Worm (Caenorhabditis elegans) whole organism, L4 larva: ENCODE data around the gene C50C3.5.

Experiments used
- D1046.2 ChIP-seq: fragments of 200-800 bp; sonication (Bioruptor generic); IDR thresholded peaks from 2 replicates; pipeline ENCODE4 v1.3.6; 2022; ENCODE audit warnings: missing genetic modification characterization, missing compliant biosample characterization
- F37D6.2 ChIP-seq: sonication (generic microtip); optimal IDR thresholded peaks from 2 replicates; lab custom pipeline; 2016; ENCODE audit warnings: mild to moderate bottlenecking, missing genetic modification characterization, missing compliant biosample characterization
- F49E8.2 ChIP-seq: sonication (generic microtip); optimal IDR thresholded peaks from 2 replicates; lab custom pipeline; 2016; ENCODE audit warnings: missing compliant biosample characterization, mild to moderate bottlenecking, missing genetic modification characterization, borderline replicate concordance
- T20F7.1 ChIP-seq: fragments of 200-800 bp; sonication (Bioruptor generic); optimal IDR thresholded peaks from 2 replicates; lab custom pipeline; 2018; ENCODE audit warnings: mild to moderate bottlenecking, missing genetic modification characterization, missing compliant biosample characterization
- Y48G9A.11 ChIP-seq: fragments of 200-800 bp; sonication (Bioruptor generic); IDR thresholded peaks from 2 replicates; pipeline ENCODE4 v1.3.6; 2022; ENCODE audit warnings: missing genetic modification reagents, missing genetic modification characterization, missing compliant biosample characterization
- ZK337.2 ChIP-seq: fragments of 200-800 bp; sonication (Bioruptor generic); IDR thresholded peaks from 2 replicates; pipeline ENCODE4 v1.3.6; 2022; ENCODE audit warnings: missing genetic modification reagents, missing genetic modification characterization, missing compliant biosample characterization
- ZK546.5 ChIP-seq, 2 experiments: sonication (generic microtip); optimal IDR thresholded peaks; 2 replicates each; lab custom pipeline; 2017; ENCODE audit warnings: missing biosample characterization in 2 of 2, missing genetic modification characterization in 2 of 2
- aly-2 ChIP-seq: sonication (generic microtip); optimal IDR thresholded peaks from 2 replicates; lab custom pipeline; 2018; ENCODE audit warnings: missing biosample characterization, missing genetic modification characterization
- ceh-44 ChIP-seq: fragments of 200-800 bp; sonication (Bioruptor generic); IDR thresholded peaks from 2 replicates; pipeline ENCODE4 v1.3.6; 2022; ENCODE audit warnings: missing genetic modification reagents, missing genetic modification characterization, missing compliant biosample characterization
- ces-1 ChIP-seq: fragments of 150-350 bp; sonication (generic microtip); optimal IDR thresholded peaks from 4 replicates; lab custom pipeline; 2014; ENCODE audit warnings: missing biosample characterization, missing genetic modification reagents, missing genetic modification characterization
- daf-12 ChIP-seq: fragments of 150-350 bp; optimal IDR thresholded peaks from 2 replicates; lab custom pipeline; 2014; ENCODE audit warnings: missing biosample characterization, missing genetic modification reagents, missing genetic modification characterization
- daf-16 ChIP-seq, 3 experiments: sonication (generic microtip); optimal IDR thresholded peaks; 2 replicates each; lab custom pipeline; 2016 to 2017; ENCODE audit warnings: missing genetic modification characterization in 3 of 3, missing genetic modification reagents in 3 of 3, mild to moderate bottlenecking in 2 of 3, missing compliant biosample characterization in 2 of 3, missing biosample characterization in 1 of 3, moderate library complexity in 1 of 3
- daf-19 ChIP-seq: fragments of 200-800 bp; sonication (Bioruptor generic); conservative IDR thresholded peaks from 2 replicates; pipeline ENCODE4 v1.3.6; 2022; ENCODE audit warnings: missing genetic modification characterization, missing compliant biosample characterization
- dmd-8 ChIP-seq: fragments of 200-800 bp; sonication (Bioruptor generic); IDR thresholded peaks from 2 replicates; pipeline ENCODE4 v1.3.6; 2022; ENCODE audit warnings: missing genetic modification characterization, missing compliant biosample characterization
- dpl-1 ChIP-seq: fragments of 150-350 bp; optimal IDR thresholded peaks from 2 replicates; lab custom pipeline; 2014; ENCODE audit warnings: missing biosample characterization, missing genetic modification reagents, missing genetic modification characterization
- fkh-10 ChIP-seq: fragments of 150-350 bp; optimal IDR thresholded peaks from 2 replicates; lab custom pipeline; 2014; ENCODE audit warnings: missing biosample characterization, missing genetic modification reagents, missing genetic modification characterization
- hlh-11 ChIP-seq: fragments of 200-800 bp; sonication (Bioruptor generic); optimal IDR thresholded peaks from 2 replicates; lab custom pipeline; 2018; ENCODE audit warnings: mild to moderate bottlenecking, missing genetic modification characterization, missing compliant biosample characterization
- hmg-1.1 ChIP-seq: fragments of 200-800 bp; sonication (Bioruptor generic); IDR thresholded peaks from 2 replicates; pipeline ENCODE4 v1.3.6; 2022; ENCODE audit warnings: missing genetic modification reagents, missing genetic modification characterization, missing compliant biosample characterization
- lin-1 ChIP-seq: fragments of 200-800 bp; sonication (Bioruptor generic); IDR thresholded peaks from 2 replicates; pipeline ENCODE4 v1.3.6; 2022; ENCODE audit warnings: missing genetic modification reagents, missing genetic modification characterization, missing compliant biosample characterization
- lin-38 ChIP-seq: fragments of 200-800 bp; sonication (Bioruptor generic); IDR thresholded peaks from 2 replicates; pipeline ENCODE4 v1.3.6; 2022; ENCODE audit warnings: missing genetic modification reagents, missing genetic modification characterization, missing compliant biosample characterization
- lsy-2 ChIP-seq, 2 experiments: fragments of 150-350 bp in 1 of 2; sonication (generic microtip) in 1 of 2; optimal IDR thresholded peaks; 2 replicates each; lab custom pipeline; 2014 to 2017; ENCODE audit warnings: missing biosample characterization in 2 of 2, missing genetic modification characterization in 2 of 2
- madf-5 ChIP-seq, 2 experiments: fragments of 200-800 bp; sonication (Bioruptor generic); IDR thresholded peaks; 2 replicates each; pipeline ENCODE4 v1.3.6; 2022; ENCODE audit warnings: missing compliant biosample characterization in 2 of 2, missing genetic modification characterization in 2 of 2
- mdl-1 ChIP-seq, 2 experiments: fragments of 150-350 bp in 1 of 2; sonication (generic microtip) in 1 of 2; optimal IDR thresholded peaks; 2 replicates each; lab custom pipeline; 2014 to 2017; ENCODE audit warnings: missing biosample characterization in 2 of 2, missing genetic modification characterization in 2 of 2
- mdt-29 ChIP-seq: fragments of 200-800 bp; sonication (Bioruptor generic); IDR thresholded peaks from 2 replicates; pipeline ENCODE4 v1.3.6; 2022; ENCODE audit warnings: missing genetic modification reagents, missing genetic modification characterization, missing compliant biosample characterization
- mep-1 ChIP-seq: fragments of 150-350 bp; sonication (generic microtip); optimal IDR thresholded peaks from 3 replicates; lab custom pipeline; 2014; ENCODE audit warnings: missing biosample characterization, missing genetic modification characterization
- mxl-3 ChIP-seq: fragments of 200-800 bp; sonication (Bioruptor generic); optimal IDR thresholded peaks from 2 replicates; lab custom pipeline; 2018; ENCODE audit warnings: mild to moderate bottlenecking, missing genetic modification characterization, missing compliant biosample characterization
- nhr-25 ChIP-seq: sonication (generic microtip); optimal IDR thresholded peaks from 2 replicates; lab custom pipeline; 2017; ENCODE audit warnings: missing genetic modification characterization, mild to moderate bottlenecking, missing compliant biosample characterization, antibody characterized with exemption, moderate library complexity, borderline replicate concordance; ENCODE audit not compliant: insufficient read depth
- nhr-28 ChIP-seq: fragments of 150-350 bp; optimal IDR thresholded peaks from 2 replicates; lab custom pipeline; 2014; ENCODE audit warnings: missing biosample characterization, missing genetic modification characterization
- nhr-41 ChIP-seq: fragments of 200-800 bp; sonication (Bioruptor generic); IDR thresholded peaks from 2 replicates; pipeline ENCODE4 v1.3.6; 2022; ENCODE audit warnings: missing genetic modification reagents, missing genetic modification characterization, missing compliant biosample characterization
- nhr-42 ChIP-seq: fragments of 200-800 bp; sonication (Bioruptor generic); IDR thresholded peaks from 2 replicates; pipeline ENCODE4 v1.3.6; 2022; ENCODE audit warnings: missing genetic modification characterization, missing compliant biosample characterization
- nhr-6 ChIP-seq: fragments of 150-350 bp; optimal IDR thresholded peaks from 2 replicates; lab custom pipeline; 2014; ENCODE audit warnings: missing biosample characterization, missing genetic modification characterization
- nhr-76 ChIP-seq: fragments of 150-350 bp; optimal IDR thresholded peaks from 2 replicates; lab custom pipeline; 2014; ENCODE audit warnings: missing biosample characterization, missing genetic modification characterization
- pha-4 ChIP-seq, 2 experiments: fragments of 150-350 bp in 1 of 2; fragments of 200-800 bp in 1 of 2; sonication (Bioruptor generic) in 1 of 2; IDR thresholded peaks in 1 of 2; optimal IDR thresholded peaks in 1 of 2; 2 replicates each; pipeline versions ENCODE4 v1.3.6 to Lab custom; 2014 to 2022; ENCODE audit warnings: missing genetic modification characterization in 2 of 2, missing genetic modification reagents in 2 of 2, missing biosample characterization in 1 of 2, missing compliant biosample characterization in 1 of 2
- pqm-1 ChIP-seq: sonication (generic microtip); optimal IDR thresholded peaks from 2 replicates; lab custom pipeline; 2017; ENCODE audit warnings: missing biosample characterization, missing genetic modification characterization
- sdz-12 ChIP-seq: fragments of 200-800 bp; sonication (Bioruptor generic); optimal IDR thresholded peaks from 2 replicates; lab custom pipeline; 2018; ENCODE audit warnings: mild to moderate bottlenecking, missing genetic modification characterization, missing compliant biosample characterization
- spr-1 ChIP-seq: sonication (generic microtip); optimal IDR thresholded peaks from 2 replicates; lab custom pipeline; 2016; ENCODE audit warnings: mild to moderate bottlenecking, missing genetic modification characterization, missing compliant biosample characterization
- tag-97 ChIP-seq: fragments of 200-800 bp; sonication (Bioruptor generic); IDR thresholded peaks from 2 replicates; pipeline ENCODE4 v1.3.6; 2022; ENCODE audit warnings: missing genetic modification characterization, missing compliant biosample characterization
- tra-1 ChIP-seq: fragments of 200-800 bp; sonication (Bioruptor generic); IDR thresholded peaks from 2 replicates; pipeline ENCODE4 v1.3.6; 2022; ENCODE audit warnings: missing genetic modification reagents, missing genetic modification characterization, missing compliant biosample characterization
- unc-130 ChIP-seq: sonication (generic microtip); optimal IDR thresholded peaks from 2 replicates; lab custom pipeline; 2016; ENCODE audit warnings: missing genetic modification reagents, missing genetic modification characterization, missing compliant biosample characterization
- unc-62 ChIP-seq, 3 experiments: fragments of 150-350 bp in 1 of 3; sonication (generic microtip); optimal IDR thresholded peaks in 2 of 3; peaks in 1 of 3; 1 replicate in 1 of 3; 2 replicates in 2 of 3; lab custom pipeline; 2014 to 2017; ENCODE audit warnings: missing biosample characterization in 3 of 3, missing genetic modification characterization in 3 of 3, missing genetic modification reagents in 3 of 3, missing genotype in 1 of 3
- vab-7 ChIP-seq: fragments of 200-800 bp; sonication (Bioruptor generic); IDR thresholded peaks from 2 replicates; pipeline ENCODE4 v1.3.6; 2022; ENCODE audit warnings: missing genetic modification reagents, missing genetic modification characterization, missing compliant biosample characterization
- zag-1 ChIP-seq: fragments of 150-350 bp; optimal IDR thresholded peaks from 2 replicates; lab custom pipeline; 2014; ENCODE audit warnings: missing biosample characterization, missing genetic modification characterization
- zfp-2 ChIP-seq: sonication (generic microtip); optimal IDR thresholded peaks from 2 replicates; lab custom pipeline; 2016; ENCODE audit warnings: mild to moderate bottlenecking, missing genetic modification characterization, missing compliant biosample characterization
- zfp-3 ChIP-seq: fragments of 200-800 bp; sonication (Bioruptor generic); conservative IDR thresholded peaks from 2 replicates; pipeline ENCODE4 v1.3.6; 2022; ENCODE audit warnings: missing genetic modification reagents, missing genetic modification characterization, missing compliant biosample characterization
- zip-2 ChIP-seq: fragments of 150-350 bp; optimal IDR thresholded peaks from 2 replicates; lab custom pipeline; 2014; ENCODE audit warnings: missing biosample characterization, missing genetic modification characterization
- ztf-7 ChIP-seq: fragments of 150-350 bp; optimal IDR thresholded peaks from 2 replicates; lab custom pipeline; 2014; ENCODE audit warnings: missing biosample characterization, missing genetic modification characterization

The C50C3.5 gene

DNA sequence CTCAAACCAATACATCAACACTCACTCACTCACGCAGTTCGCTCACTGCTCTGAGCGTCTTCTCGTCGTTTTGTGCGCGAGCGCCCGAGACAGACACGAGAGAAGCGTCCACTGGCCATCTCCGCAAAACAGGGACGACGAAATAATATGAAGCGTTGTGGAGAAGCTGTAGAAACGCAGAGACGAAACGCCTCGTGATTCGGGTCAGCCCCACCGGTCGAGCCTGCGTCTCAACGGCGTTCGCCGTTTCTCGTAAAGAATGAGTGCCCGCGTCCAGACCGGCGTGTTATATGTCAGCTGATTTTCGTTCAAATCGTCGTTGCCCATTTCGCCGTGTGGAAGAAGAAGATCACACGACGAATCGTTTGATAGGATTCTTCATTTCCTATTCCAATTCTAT, 48.5 kb downstream of the C50C3.5 start, which contains the start of gene fbxl-1 (continued):
- no peak for TF ChIP-seq ZK337.2 (GFP tag; lab: Robert Waterston, UW)
- TF ChIP-seq hlh-11 (tag; lab: Kevin White, UChicago): peak; percentile 99
- TF ChIP-seq unc-130: no peak
- TF ChIP-seq Y48G9A.11 (GFP tag; lab: Robert Waterston, UW): no peak
- no peak for TF ChIP-seq daf-12 (tag; lab: Kevin White, UChicago)
- TF ChIP-seq ztf-7: peak; percentile 30
- no peak for TF ChIP-seq dmd-8 (GFP tag; lab: Robert Waterston, UW)
- TF ChIP-seq mxl-3 (GFP tag; lab: Kevin White, UChicago): peak; percentile 86
- TF ChIP-seq nhr-6 (tag; lab: Kevin White, UChicago): peak; percentile 76
- no peak for TF ChIP-seq daf-19 (GFP tag; lab: Robert Waterston, UW)
- no peak for TF ChIP-seq zip-2 (tag; lab: Kevin White, UChicago)
- peak; percentile 16 for TF ChIP-seq dpl-1
- no peak for TF ChIP-seq nhr-76
- TF ChIP-seq spr-1 (tag; lab: Kevin White, UChicago): peak; percentile 36

DNA sequence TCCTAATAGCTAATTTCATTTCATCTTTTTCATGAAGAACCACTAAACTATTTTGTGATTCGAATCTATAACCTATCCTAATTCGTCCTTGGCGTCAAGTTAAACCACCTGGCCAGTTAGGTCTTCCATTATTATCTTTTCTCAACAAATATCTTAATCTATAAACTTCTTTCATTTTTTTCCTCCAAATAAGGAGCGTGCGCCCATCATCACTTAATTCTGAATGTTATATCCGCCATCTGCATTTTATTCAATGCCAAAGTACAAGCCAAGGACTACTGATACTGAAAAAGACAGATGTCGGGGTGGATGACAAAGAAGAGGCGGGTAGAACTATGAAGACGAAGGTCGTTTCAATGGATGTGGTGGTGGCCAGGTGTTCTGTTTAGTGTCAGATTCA, 49.9 kb downstream of the C50C3.5 start:
- TF ChIP-seq nhr-41 (GFP tag; lab: Robert Waterston, UW) (no peak), ZK337.2 (GFP tag; lab: Robert Waterston, UW) (no peak), madf-5 (GFP tag; IDR thresholded peaks at IDR 0.05; lab: Robert Waterston, UW) (no peak), vab-7 (GFP tag; lab: Robert Waterston, UW) (no peak), dpl-1 (no peak), nhr-42 (GFP tag; lab: Robert Waterston, UW) (0 out of 2 replicates have a peak, but pooled peaks have one; percentile 50), daf-19 (GFP tag; lab: Robert Waterston, UW) (no peak), mep-1 (no peak), tra-1 (GFP tag; lab: Robert Waterston, UW) (no peak), unc-62 (GFP tag; optimal IDR thresholded peaks at IDR 0.05 in 1 of 2; lab: Kevin White, UChicago) (peak in 1 of 2 experiments; percentile 79), unc-62 (tag; optimal IDR thresholded peaks at IDR 0.05; lab: Kevin White, UChicago) (no peak), sdz-12 (GFP tag; lab: Kevin White, UChicago) (no peak), F37D6.2 (tag; lab: Kevin White, UChicago) (no peak), nhr-25 (no peak), lin-1 (GFP tag; lab: Robert Waterston, UW) (no peak)

DNA sequence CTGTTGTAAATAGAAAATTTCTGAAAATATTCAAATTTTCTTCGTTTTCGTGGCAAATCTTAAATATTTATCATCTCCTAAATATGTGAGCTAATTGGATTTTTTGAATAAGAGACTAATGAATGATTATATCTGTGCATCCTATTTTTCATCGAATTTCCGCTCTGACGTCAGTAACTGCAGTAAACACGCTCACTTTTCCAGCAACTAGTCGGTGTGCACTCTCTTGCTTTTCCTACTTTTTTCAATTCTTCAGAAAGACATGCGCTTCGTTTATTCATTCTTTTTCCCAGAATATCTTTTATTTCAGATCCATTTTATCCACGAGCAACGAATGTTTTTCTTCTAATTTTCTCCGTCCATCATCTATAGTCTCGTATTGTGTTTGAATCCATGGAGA, 50.5 kb downstream of the C50C3.5 start:
- TF ChIP-seq lsy-2 (tag; optimal IDR thresholded peaks at IDR 0.05; lab: Kevin White, UChicago): peak in 1 of 2 experiments; percentile 15
- no peak for TF ChIP-seq ces-1
- TF ChIP-seq fkh-10 (GFP tag; lab: Kevin White, UChicago): no peak
- TF ChIP-seq mdl-1 (tag; optimal IDR thresholded peaks at IDR 0.05; lab: Kevin White, UChicago): no peak
- TF ChIP-seq ZK337.2 (GFP tag; lab: Robert Waterston, UW): no peak
- 0 out of 2 replicates have a peak, but pooled peaks have one; percentile 13 for TF ChIP-seq lin-38 (GFP tag; lab: Robert Waterston, UW)
- no peak for TF ChIP-seq zfp-3 (GFP tag; lab: Robert Waterston, UW)
- TF ChIP-seq mdt-29 (GFP tag; lab: Robert Waterston, UW): no peak
- TF ChIP-seq hmg-1.1: 0 out of 2 replicates have a peak, but pooled peaks have one; percentile 6
- TF ChIP-seq vab-7 (GFP tag; lab: Robert Waterston, UW): no peak
- no peak for TF ChIP-seq sdz-12 (GFP tag; lab: Kevin White, UChicago)
- peak; percentile 11 for TF ChIP-seq F37D6.2 (tag; lab: Kevin White, UChicago)
- no peak for TF ChIP-seq nhr-28 (tag; lab: Kevin White, UChicago)
- TF ChIP-seq nhr-41 (GFP tag; lab: Robert Waterston, UW): no peak
- TF ChIP-seq ceh-44 (GFP tag; lab: Robert Waterston, UW): no peak
- TF ChIP-seq daf-16 (GFP tag; optimal IDR thresholded peaks at IDR 0.05; lab: Kevin White, UChicago): no peak
- no peak for TF ChIP-seq daf-16 (tag; optimal IDR thresholded peaks at IDR 0.05; lab: Kevin White, UChicago)
- no peak for TF ChIP-seq tag-97 (GFP tag; lab: Robert Waterston, UW)
- no peak for TF ChIP-seq zfp-2
- no peak for TF ChIP-seq aly-2
- TF ChIP-seq F49E8.2 (tag; lab: Kevin White, UChicago): no peak
- no peak for TF ChIP-seq pqm-1 (tag; lab: Kevin White, UChicago)
- no peak for TF ChIP-seq pha-4 (GFP tag; IDR thresholded peaks at IDR 0.05; lab: Robert Waterston, UW)
- no peak for TF ChIP-seq pha-4 (tag; optimal IDR thresholded peaks at IDR 0.05; lab: Kevin White, UChicago)
- TF ChIP-seq D1046.2: no peak
- TF ChIP-seq ZK546.5 (tag; optimal IDR thresholded peaks at IDR 0.05; lab: Kevin White, UChicago): no peak
- TF ChIP-seq zag-1 (tag; lab: Kevin White, UChicago): no peak
- no peak for TF ChIP-seq hlh-11 (tag; lab: Kevin White, UChicago)
- TF ChIP-seq T20F7.1 (GFP tag; lab: Kevin White, UChicago): no peak
